Worm (Caenorhabditis elegans): ENCODE data around the gene F59E11.6.

Gene F59E11.6

ce11 chrV:8977895-8978294 is 13.7 kb upstream of the F59E11.6 start:
- TF ChIP-seq tbx-11 (GFP tag; IDR thresholded peaks at IDR 0.05) (no peak), hmg-4 (GFP tag; optimal IDR thresholded peaks at IDR 0.05) (no peak), hnd-1 (tag; optimal IDR thresholded peaks at IDR 0.05) (no peak), flt-1 (GFP tag; IDR thresholded peaks at IDR 0.05) (no peak), ama-1 (optimal IDR thresholded peaks at IDR 0.05) (no peak), hmbx-1 (tag; optimal IDR thresholded peaks at IDR 0.05) (no peak), ceh-36 (tag; optimal IDR thresholded peaks at IDR 0.05) (no peak), pes-1 (GFP tag; IDR thresholded peaks at IDR 0.05) (no peak), tra-4 (tag; optimal IDR thresholded peaks at IDR 0.05) (no peak), ceh-13 (GFP tag; optimal IDR thresholded peaks at IDR 0.05) (no peak), F13C5.2 (tag; optimal IDR thresholded peaks at IDR 0.05) (no peak), ets-7 (tag; optimal IDR thresholded peaks at IDR 0.05) (no peak), tbx-37 (GFP tag; conservative IDR thresholded peaks at IDR 0.05) (no peak), sea-1 (GFP tag; conservative IDR thresholded peaks at IDR 0.05) (no peak), aly-1 (tag; optimal IDR thresholded peaks at IDR 0.05) (no peak), B0310.2 (tag; optimal IDR thresholded peaks at IDR 0.05) (no peak), scrt-1 (GFP tag; IDR thresholded peaks at IDR 0.05) (no peak)

DNA sequence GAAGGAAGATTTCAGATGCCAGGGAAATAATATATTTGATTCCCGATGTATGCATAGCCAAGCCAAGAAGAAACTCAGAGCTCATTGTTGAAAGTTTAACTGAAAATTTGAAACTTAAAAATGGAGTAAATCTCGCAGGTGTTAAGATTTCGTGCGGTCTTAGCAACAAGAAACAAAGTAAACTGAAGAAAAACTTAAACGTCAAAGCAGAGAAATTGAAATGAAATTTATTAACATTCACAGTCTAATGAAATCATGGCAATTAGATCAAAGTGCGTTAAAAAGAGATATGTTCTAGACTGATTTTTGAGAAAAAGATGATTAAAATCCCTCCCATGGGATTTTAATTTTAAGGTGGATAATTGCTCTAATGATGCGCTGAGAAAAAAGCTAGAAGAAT is 10.7 kb upstream of the F59E11.6 start, which contains the start of gene str-84:
TSS of gene str-84 (minus strand) at position 101 of the 400 bp plus-strand sequence.
- TF ChIP-seq ceh-13 (GFP tag; optimal IDR thresholded peaks at IDR 0.05) (no peak), ets-7 (tag; optimal IDR thresholded peaks at IDR 0.05) (no peak), tbx-11 (GFP tag; IDR thresholded peaks at IDR 0.05) (no peak), hnd-1 (tag; optimal IDR thresholded peaks at IDR 0.05) (no peak), scrt-1 (GFP tag; IDR thresholded peaks at IDR 0.05) (no peak), sea-1 (GFP tag; conservative IDR thresholded peaks at IDR 0.05) (no peak), hmbx-1 (tag; optimal IDR thresholded peaks at IDR 0.05) (no peak), ama-1 (optimal IDR thresholded peaks at IDR 0.05) (no peak), pes-1 (GFP tag; IDR thresholded peaks at IDR 0.05) (no peak), tra-4 (tag; optimal IDR thresholded peaks at IDR 0.05) (no peak), aly-1 (tag; optimal IDR thresholded peaks at IDR 0.05) (no peak), F13C5.2 (tag; optimal IDR thresholded peaks at IDR 0.05) (no peak), ceh-36 (tag; optimal IDR thresholded peaks at IDR 0.05) (no peak), B0310.2 (tag; optimal IDR thresholded peaks at IDR 0.05) (no peak), flt-1 (GFP tag; IDR thresholded peaks at IDR 0.05) (no peak), tbx-37 (GFP tag; conservative IDR thresholded peaks at IDR 0.05) (no peak), hmg-4 (GFP tag; optimal IDR thresholded peaks at IDR 0.05) (no peak)

- TF ChIP-seq tra-4 (tag; optimal IDR thresholded peaks at IDR 0.05) (no peak), hnd-1 (tag; optimal IDR thresholded peaks at IDR 0.05) (no peak)
These were observed 8.0 kb upstream of the F59E11.6 start, which contains the start of gene str-86 for ce11 chrV:8983604-8984003. TSS of gene str-86 (minus strand) at chrV:8983704.

ce11 chrV:8984783-8985182 is 6.8 kb upstream of the F59E11.6 start:
- TF ChIP-seq tra-4 (tag; optimal IDR thresholded peaks at IDR 0.05) (no peak), ceh-36 (tag; optimal IDR thresholded peaks at IDR 0.05) (no peak), tbx-11 (GFP tag; IDR thresholded peaks at IDR 0.05) (no peak), hmg-4 (GFP tag; optimal IDR thresholded peaks at IDR 0.05) (no peak), ets-7 (tag; optimal IDR thresholded peaks at IDR 0.05) (no peak), ama-1 (optimal IDR thresholded peaks at IDR 0.05) (no peak), hnd-1 (tag; optimal IDR thresholded peaks at IDR 0.05) (no peak), aly-1 (tag; optimal IDR thresholded peaks at IDR 0.05) (no peak), hmbx-1 (tag; optimal IDR thresholded peaks at IDR 0.05) (no peak), pes-1 (GFP tag; IDR thresholded peaks at IDR 0.05) (no peak)

ce11 chrV:8985740-8986139 is 5.8 kb upstream of the F59E11.6 start, which contains the start of gene str-85:
TSS of gene str-85 (minus strand) at chrV:8985840.
- TF ChIP-seq hnd-1 (tag; optimal IDR thresholded peaks at IDR 0.05) (no peak), tbx-11 (GFP tag; IDR thresholded peaks at IDR 0.05) (no peak)

DNA sequence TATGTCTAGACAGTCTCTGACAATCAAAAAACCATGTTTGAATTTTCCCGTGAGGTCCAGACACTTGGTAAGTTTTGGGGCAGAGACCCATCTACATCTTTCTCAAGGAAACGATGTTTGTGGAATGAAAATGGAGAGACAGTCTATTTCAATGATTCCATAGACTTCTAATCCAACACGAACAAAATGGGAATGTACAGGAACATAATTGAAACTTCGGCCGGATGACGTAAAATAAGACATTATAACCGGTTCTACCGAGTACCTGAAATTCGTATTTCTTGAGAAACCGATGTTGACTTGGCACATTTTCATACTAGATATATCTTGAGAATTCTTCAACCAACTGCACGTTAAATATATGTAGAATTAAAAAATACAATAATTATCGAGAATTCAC is 3.5 kb upstream of the F59E11.6 start, which contains the start of gene str-87:
TSS of gene str-87 (minus strand) at position 101 of the 400 bp plus-strand sequence.
- TF ChIP-seq tra-4 (tag; optimal IDR thresholded peaks at IDR 0.05), result no peak
- TF ChIP-seq aly-1 (tag; optimal IDR thresholded peaks at IDR 0.05), result no peak
- no peak for TF ChIP-seq F13C5.2 (tag; optimal IDR thresholded peaks at IDR 0.05)
- TF ChIP-seq scrt-1 (GFP tag; IDR thresholded peaks at IDR 0.05), result no peak
- TF ChIP-seq tbx-11 (GFP tag; IDR thresholded peaks at IDR 0.05), result no peak
- no peak for TF ChIP-seq ceh-36 (tag; optimal IDR thresholded peaks at IDR 0.05)
- TF ChIP-seq hmbx-1 (tag; optimal IDR thresholded peaks at IDR 0.05), result no peak
- TF ChIP-seq hmg-4 (GFP tag; optimal IDR thresholded peaks at IDR 0.05), result no peak
- TF ChIP-seq B0310.2 (tag; optimal IDR thresholded peaks at IDR 0.05), result no peak
- TF ChIP-seq hnd-1 (tag; optimal IDR thresholded peaks at IDR 0.05), result no peak
- TF ChIP-seq ceh-13 (GFP tag; optimal IDR thresholded peaks at IDR 0.05), result no peak
- no peak for TF ChIP-seq tbx-37 (GFP tag; conservative IDR thresholded peaks at IDR 0.05)

ce11 chrV:8990194-8990649 is 1.4 kb upstream of the F59E11.6 start, which contains the start of gene F59E11.7:
TSS of gene F59E11.7 (plus strand) at chrV:8990244.
- TF ChIP-seq tra-4 (tag; optimal IDR thresholded peaks at IDR 0.05) (no peak), F13C5.2 (tag; optimal IDR thresholded peaks at IDR 0.05) (no peak), flt-1 (GFP tag; IDR thresholded peaks at IDR 0.05) (no peak), ama-1 (optimal IDR thresholded peaks at IDR 0.05) (no peak), tbx-37 (GFP tag; conservative IDR thresholded peaks at IDR 0.05) (no peak), ets-7 (tag; optimal IDR thresholded peaks at IDR 0.05) (no peak), B0310.2 (tag; optimal IDR thresholded peaks at IDR 0.05) (no peak), tbx-11 (GFP tag; IDR thresholded peaks at IDR 0.05) (no peak), aly-1 (tag; optimal IDR thresholded peaks at IDR 0.05) (no peak), ceh-13 (GFP tag; optimal IDR thresholded peaks at IDR 0.05) (no peak), pes-1 (GFP tag; IDR thresholded peaks at IDR 0.05) (no peak)

- TF ChIP-seq flt-1 (GFP tag; IDR thresholded peaks at IDR 0.05), result no peak
- TF ChIP-seq tbx-11 (GFP tag; IDR thresholded peaks at IDR 0.05), result no peak
- TF ChIP-seq B0310.2 (tag; optimal IDR thresholded peaks at IDR 0.05), result no peak
- TF ChIP-seq tra-4 (tag; optimal IDR thresholded peaks at IDR 0.05), result no peak
- no peak for TF ChIP-seq hmbx-1 (tag; optimal IDR thresholded peaks at IDR 0.05)
- no peak for TF ChIP-seq aly-1 (tag; optimal IDR thresholded peaks at IDR 0.05)
- no peak for TF ChIP-seq ama-1 (optimal IDR thresholded peaks at IDR 0.05)
- no peak for TF ChIP-seq pes-1 (GFP tag; IDR thresholded peaks at IDR 0.05)
- TF ChIP-seq F13C5.2 (tag; optimal IDR thresholded peaks at IDR 0.05), result no peak
- no peak for TF ChIP-seq sea-1 (GFP tag; conservative IDR thresholded peaks at IDR 0.05)
- TF ChIP-seq ceh-36 (tag; optimal IDR thresholded peaks at IDR 0.05), result no peak
- TF ChIP-seq hnd-1 (tag; optimal IDR thresholded peaks at IDR 0.05), result no peak
- TF ChIP-seq tbx-37 (GFP tag; conservative IDR thresholded peaks at IDR 0.05), result no peak
- no peak for TF ChIP-seq ets-7 (tag; optimal IDR thresholded peaks at IDR 0.05)
- no peak for TF ChIP-seq scrt-1 (GFP tag; IDR thresholded peaks at IDR 0.05)
- TF ChIP-seq hmg-4 (GFP tag; optimal IDR thresholded peaks at IDR 0.05), result no peak
- no peak for TF ChIP-seq ceh-13 (GFP tag; optimal IDR thresholded peaks at IDR 0.05)
These were observed 2.7 kb downstream of the F59E11.6 start for ce11 chrV:8994272-8994671.

Data from whole organism, early embryonic.